Worm (Caenorhabditis elegans) whole organism, mixed stage, embryonic: Measurements from ENCODE around the gene T26A8.4.

Source experiments
- M03D4.4 ChIP-seq: sonication (generic microtip); optimal IDR thresholded peaks from 2 replicates; lab custom pipeline; 2017; ENCODE audit warnings: mild to moderate bottlenecking, missing genetic modification characterization, missing compliant biosample characterization
- bed-3 ChIP-seq: fragments of 200-800 bp; sonication (Bioruptor generic); optimal IDR thresholded peaks from 3 replicates; lab custom pipeline; 2018; ENCODE audit warnings: mild to moderate bottlenecking, missing genetic modification characterization, moderate library complexity, missing compliant biosample characterization
- blmp-1 ChIP-seq: fragments of 150-350 bp; optimal IDR thresholded peaks from 2 replicates; lab custom pipeline; 2014; ENCODE audit warnings: missing biosample characterization, missing genetic modification characterization
- ceh-39 ChIP-seq: fragments of 150-350 bp; optimal IDR thresholded peaks from 2 replicates; lab custom pipeline; 2014; ENCODE audit warnings: missing biosample characterization, missing genetic modification characterization
- ceh-43 ChIP-seq: fragments of 200-800 bp; sonication (Bioruptor generic); optimal IDR thresholded peaks from 2 replicates; lab custom pipeline; 2018; ENCODE audit warnings: mild to moderate bottlenecking, missing genetic modification characterization, moderate library complexity, missing compliant biosample characterization
- ces-1 ChIP-seq: fragments of 150-350 bp; optimal IDR thresholded peaks from 2 replicates; lab custom pipeline; 2014; ENCODE audit warnings: missing biosample characterization, missing genetic modification reagents, missing genetic modification characterization
- drap-1 ChIP-seq: fragments of 200-800 bp; sonication (Bioruptor generic); optimal IDR thresholded peaks from 3 replicates; lab custom pipeline; 2018; ENCODE audit warnings: mild to moderate bottlenecking, missing genetic modification characterization, missing compliant biosample characterization
- elt-1 ChIP-seq: sonication (generic microtip); optimal IDR thresholded peaks from 2 replicates; lab custom pipeline; 2017; ENCODE audit warnings: missing genetic modification characterization, mild to moderate bottlenecking, missing compliant biosample characterization, antibody characterized with exemption, moderate library complexity, borderline replicate concordance; ENCODE audit not compliant: insufficient read depth
- elt-3 ChIP-seq: fragments of 150-350 bp; optimal IDR thresholded peaks from 2 replicates; lab custom pipeline; 2014; ENCODE audit warnings: missing biosample characterization, missing genetic modification characterization
- ham-2 ChIP-seq: fragments of 200-800 bp; sonication (Bioruptor generic); optimal IDR thresholded peaks from 2 replicates; lab custom pipeline; 2018; ENCODE audit warnings: mild to moderate bottlenecking, missing genetic modification characterization, missing compliant biosample characterization
- hlh-1 ChIP-seq: fragments of 150-350 bp; optimal IDR thresholded peaks from 2 replicates; lab custom pipeline; 2014; ENCODE audit warnings: missing biosample characterization, missing genetic modification reagents, missing genetic modification characterization
- lin-13 ChIP-seq: fragments of 150-350 bp; optimal IDR thresholded peaks from 2 replicates; lab custom pipeline; 2014; ENCODE audit warnings: missing biosample characterization, missing genetic modification characterization
- lin-32 ChIP-seq: fragments of 200-800 bp; sonication (Bioruptor generic); optimal IDR thresholded peaks from 2 replicates; lab custom pipeline; 2018; ENCODE audit warnings: mild to moderate bottlenecking, missing genetic modification characterization, missing compliant biosample characterization
- lsy-2 ChIP-seq: fragments of 150-350 bp; optimal IDR thresholded peaks from 2 replicates; lab custom pipeline; 2014; ENCODE audit warnings: missing biosample characterization, missing genetic modification characterization
- mab-5 ChIP-seq: fragments of 150-350 bp; optimal IDR thresholded peaks from 2 replicates; lab custom pipeline; 2014; ENCODE audit warnings: missing biosample characterization, missing genetic modification characterization
- mep-1 ChIP-seq: fragments of 150-350 bp; optimal IDR thresholded peaks from 2 replicates; lab custom pipeline; 2017; ENCODE audit warnings: missing biosample characterization, missing genetic modification reagents, missing genetic modification characterization, inconsistent platforms
- mls-2 ChIP-seq: sonication (generic microtip); optimal IDR thresholded peaks from 2 replicates; lab custom pipeline; 2016; ENCODE audit warnings: mild to moderate bottlenecking, missing genetic modification characterization, moderate library complexity, missing compliant biosample characterization
- nhr-2 ChIP-seq: fragments of 150-350 bp; optimal IDR thresholded peaks from 2 replicates; lab custom pipeline; 2014; ENCODE audit warnings: missing biosample characterization, missing genetic modification characterization
- nhr-237 ChIP-seq: fragments of 150-350 bp; optimal IDR thresholded peaks from 2 replicates; lab custom pipeline; 2014; ENCODE audit warnings: missing biosample characterization, missing genetic modification characterization
- nhr-76 ChIP-seq: sonication (generic microtip); optimal IDR thresholded peaks from 2 replicates; lab custom pipeline; 2017; ENCODE audit warnings: missing biosample characterization, missing genetic modification characterization
- pha-4 ChIP-seq: fragments of 150-350 bp; optimal IDR thresholded peaks from 2 replicates; lab custom pipeline; 2018; ENCODE audit warnings: missing biosample characterization, missing genetic modification reagents, missing genetic modification characterization
- sem-2 ChIP-seq: fragments of 200-800 bp; sonication (Bioruptor generic); optimal IDR thresholded peaks from 2 replicates; lab custom pipeline; 2018; ENCODE audit warnings: mild to moderate bottlenecking, missing genetic modification characterization, missing compliant biosample characterization
- snpc-4 ChIP-seq: fragments of 150-350 bp; optimal IDR thresholded peaks from 2 replicates; lab custom pipeline; 2014; ENCODE audit warnings: missing biosample characterization, missing genetic modification characterization
- sptf-1 ChIP-seq: sonication (generic microtip); optimal IDR thresholded peaks from 2 replicates; lab custom pipeline; 2017; ENCODE audit warnings: mild to moderate bottlenecking, missing genetic modification characterization, moderate library complexity, missing compliant biosample characterization
- tbx-8 ChIP-seq: fragments of 200-800 bp; sonication (Bioruptor generic); optimal IDR thresholded peaks from 2 replicates; lab custom pipeline; 2018; ENCODE audit warnings: mild to moderate bottlenecking, missing genetic modification characterization, moderate library complexity, missing compliant biosample characterization
- unc-120 ChIP-seq: sonication (generic microtip); optimal IDR thresholded peaks from 2 replicates; lab custom pipeline; 2017; ENCODE audit warnings: missing genetic modification characterization, missing compliant biosample characterization; ENCODE audit not compliant: poor library complexity, severe bottlenecking
- unc-39 ChIP-seq: fragments of 150-350 bp; optimal IDR thresholded peaks from 2 replicates; lab custom pipeline; 2014; ENCODE audit warnings: missing biosample characterization, missing genetic modification characterization
- unc-62 ChIP-seq: fragments of 150-350 bp; optimal IDR thresholded peaks from 2 replicates; lab custom pipeline; 2014; ENCODE audit warnings: missing biosample characterization, missing genetic modification reagents, missing genetic modification characterization
- zip-8 ChIP-seq: fragments of 150-350 bp; optimal IDR thresholded peaks from 2 replicates; lab custom pipeline; 2014; ENCODE audit warnings: missing biosample characterization, missing genetic modification characterization
- ztf-11 ChIP-seq: fragments of 150-350 bp; optimal IDR thresholded peaks from 2 replicates; lab custom pipeline; 2014; ENCODE audit warnings: missing biosample characterization, missing genetic modification characterization

Gene T26A8.4

ce11 chrIV:8472493-8472892 lies 39.8 kb upstream of the T26A8.4 start, which contains the start of gene oat-1:
TSS of gene oat-1 (minus strand) at chrIV:8472593.
- TF ChIP-seq drap-1 (GFP tag; lab: Kevin White, UChicago) = no peak
- TF ChIP-seq elt-1 (tag; lab: Kevin White, UChicago) = no peak
- TF ChIP-seq nhr-2 = no peak
- TF ChIP-seq hlh-1 = no peak
- no peak for TF ChIP-seq ham-2 (GFP tag; lab: Kevin White, UChicago)
- no peak for TF ChIP-seq lin-13 (tag; lab: Kevin White, UChicago)
- TF ChIP-seq ces-1 = no peak
- TF ChIP-seq mab-5 (tag; lab: Kevin White, UChicago) = no peak
- TF ChIP-seq M03D4.4 (tag; lab: Kevin White, UChicago) = no peak
- TF ChIP-seq ztf-11 (tag; lab: Kevin White, UChicago) = no peak
- TF ChIP-seq sem-2 (GFP tag; lab: Kevin White, UChicago) = no peak
- TF ChIP-seq ceh-43 (GFP tag; lab: Kevin White, UChicago) = no peak
- TF ChIP-seq unc-120 (tag; lab: Kevin White, UChicago) = no peak
- no peak for TF ChIP-seq pha-4 (tag; lab: Kevin White, UChicago)
- TF ChIP-seq snpc-4 = no peak
- TF ChIP-seq, all 35 proteins: peak for 0

- TF ChIP-seq hlh-1 = no peak
- TF ChIP-seq mls-2 (tag; lab: Kevin White, UChicago) = no peak
- no peak for TF ChIP-seq sptf-1
- TF ChIP-seq unc-62 = no peak
- no peak for TF ChIP-seq unc-120 (tag; lab: Kevin White, UChicago)
- TF ChIP-seq nhr-76 = no peak
- TF ChIP-seq ceh-43 (GFP tag; lab: Kevin White, UChicago) = no peak
- TF ChIP-seq blmp-1 (tag; lab: Kevin White, UChicago) = no peak
- no peak for TF ChIP-seq tbx-8 (GFP tag; lab: Kevin White, UChicago)
- TF ChIP-seq snpc-4 = no peak
- TF ChIP-seq lin-32 = no peak
- no peak for TF ChIP-seq lsy-2
- no peak for TF ChIP-seq mab-5 (tag; lab: Kevin White, UChicago)
- no peak for TF ChIP-seq elt-1 (tag; lab: Kevin White, UChicago)
- no peak for TF ChIP-seq elt-3 (tag; lab: Kevin White, UChicago)
- no peak for TF ChIP-seq pha-4 (tag; lab: Kevin White, UChicago)
These were observed 31.5 kb upstream of the T26A8.4 start for ce11 chrIV:8464187-8464586.

DNA sequence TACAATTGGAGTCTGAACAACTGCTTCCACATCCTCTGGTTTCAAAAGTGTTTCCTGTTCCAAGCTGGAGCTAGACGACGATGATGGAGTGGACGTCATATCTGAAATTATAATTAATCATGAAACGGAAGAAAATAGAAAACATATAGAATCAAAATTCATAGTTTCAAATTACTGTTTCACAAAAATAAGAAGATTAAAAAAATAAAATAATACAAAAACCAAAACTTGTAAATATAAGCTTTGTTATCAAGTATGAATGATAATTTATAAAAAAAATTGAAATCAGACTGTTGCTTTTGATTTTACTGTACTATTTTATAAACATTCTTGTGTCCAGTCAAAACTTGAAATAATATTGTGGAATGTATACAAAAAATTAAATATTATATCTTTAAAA lies 31.0 kb upstream of the T26A8.4 start, which contains the start of gene str-176:
Gene str-176 (minus strand): TSS at position 101 of the 400 bp plus-strand sequence.
- TF ChIP-seq ces-1 = no peak
- no peak for TF ChIP-seq hlh-1
- no peak for TF ChIP-seq unc-120 (tag; lab: Kevin White, UChicago)
- no peak for TF ChIP-seq nhr-2
- no peak for TF ChIP-seq lsy-2
- no peak for TF ChIP-seq sem-2 (GFP tag; lab: Kevin White, UChicago)
- no peak for TF ChIP-seq ceh-39 (tag; lab: Kevin White, UChicago)
- no peak for TF ChIP-seq drap-1 (GFP tag; lab: Kevin White, UChicago)
- TF ChIP-seq unc-62 = no peak
- TF ChIP-seq ztf-11 (tag; lab: Kevin White, UChicago) = no peak
- no peak for TF ChIP-seq mep-1 (tag; lab: Kevin White, UChicago)
- no peak for TF ChIP-seq M03D4.4 (tag; lab: Kevin White, UChicago)
- TF ChIP-seq mab-5 (tag; lab: Kevin White, UChicago) = no peak
- TF ChIP-seq lin-13 (tag; lab: Kevin White, UChicago) = no peak
- TF ChIP-seq tbx-8 (GFP tag; lab: Kevin White, UChicago) = no peak

DNA sequence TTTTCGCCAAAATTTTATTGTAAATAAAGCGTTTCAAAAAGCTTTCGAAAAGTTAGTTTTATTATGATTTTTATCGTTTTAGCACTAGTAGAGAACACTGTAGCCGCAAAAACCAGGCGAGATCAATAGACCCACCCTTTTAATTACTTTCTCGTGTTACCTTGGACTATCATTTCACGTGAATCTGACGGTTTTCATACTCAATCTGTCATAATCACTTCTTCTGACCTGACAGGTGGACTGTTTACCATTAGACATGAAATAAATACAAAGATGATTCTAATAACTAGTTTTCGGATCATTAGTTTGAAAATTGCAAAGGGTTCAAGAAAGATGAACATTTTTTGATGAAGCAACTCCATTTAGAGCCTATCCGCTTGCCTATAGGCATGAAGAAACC lies 30.4 kb upstream of the T26A8.4 start:
- TF ChIP-seq pha-4 (tag; lab: Kevin White, UChicago) (no peak), M03D4.4 (tag; lab: Kevin White, UChicago) (no peak), sem-2 (GFP tag; lab: Kevin White, UChicago) (no peak), unc-39 (tag; lab: Kevin White, UChicago) (no peak), nhr-237 (no peak), mab-5 (tag; lab: Kevin White, UChicago) (no peak), nhr-2 (no peak), ces-1 (no peak), mls-2 (tag; lab: Kevin White, UChicago) (no peak), elt-3 (tag; lab: Kevin White, UChicago) (no peak)

- no peak for TF ChIP-seq nhr-237
- TF ChIP-seq ham-2 (GFP tag; lab: Kevin White, UChicago) = no peak
- no peak for TF ChIP-seq lin-13 (tag; lab: Kevin White, UChicago)
- TF ChIP-seq unc-39 (tag; lab: Kevin White, UChicago) = no peak
- TF ChIP-seq unc-120 (tag; lab: Kevin White, UChicago) = no peak
- TF ChIP-seq blmp-1 (tag; lab: Kevin White, UChicago) = no peak
- no peak for TF ChIP-seq zip-8 (tag; lab: Kevin White, UChicago)
- TF ChIP-seq pha-4 (tag; lab: Kevin White, UChicago) = no peak
- no peak for TF ChIP-seq hlh-1
- no peak for TF ChIP-seq tbx-8 (GFP tag; lab: Kevin White, UChicago)
- no peak for TF ChIP-seq lsy-2
- TF ChIP-seq drap-1 (GFP tag; lab: Kevin White, UChicago) = no peak
- no peak for TF ChIP-seq ztf-11 (tag; lab: Kevin White, UChicago)
- TF ChIP-seq elt-3 (tag; lab: Kevin White, UChicago) = no peak
- no peak for TF ChIP-seq mls-2 (tag; lab: Kevin White, UChicago)
- no peak for TF ChIP-seq bed-3
These were observed 29.7 kb upstream of the T26A8.4 start for ce11 chrIV:8462376-8462775.
